Worm (Caenorhabditis elegans) whole organism, late embryonic: ENCODE results near the gene idi-1.

Experiments used
- C08G9.2 ChIP-seq: sonication (generic microtip); optimal IDR thresholded peaks from 2 replicates; lab custom pipeline; 2016; ENCODE audit warnings: mild to moderate bottlenecking, missing genetic modification characterization, moderate library complexity, missing compliant biosample characterization
- C38D4.7 ChIP-seq: fragments of 200-800 bp; sonication (Bioruptor generic); optimal IDR thresholded peaks from 2 replicates; lab custom pipeline; 2018; ENCODE audit warnings: mild to moderate bottlenecking, missing genetic modification characterization, moderate library complexity, missing compliant biosample characterization
- F13H6.1 ChIP-seq: sonication (generic microtip); optimal IDR thresholded peaks from 2 replicates; lab custom pipeline; 2016; ENCODE audit warnings: missing genetic modification characterization, missing compliant biosample characterization
- K09A11.1 ChIP-seq: sonication (generic microtip); optimal IDR thresholded peaks from 2 replicates; lab custom pipeline; 2017; ENCODE audit warnings: antibody characterized with exemption, mild to moderate bottlenecking, missing genetic modification characterization, missing compliant biosample characterization; ENCODE audit not compliant: insufficient read depth
- T23F11.4 ChIP-seq: fragments of 200-800 bp; sonication (Bioruptor generic); optimal IDR thresholded peaks from 2 replicates; lab custom pipeline; 2018; ENCODE audit warnings: mild to moderate bottlenecking, missing genetic modification characterization, missing compliant biosample characterization
- ama-1 ChIP-seq: fragments of 150-350 bp; optimal IDR thresholded peaks from 2 replicates; lab custom pipeline; 2014
- ceh-18 ChIP-seq: sonication (generic microtip); optimal IDR thresholded peaks from 2 replicates; lab custom pipeline; 2016; ENCODE audit warnings: missing genetic modification characterization, missing compliant biosample characterization
- ceh-19 ChIP-seq: fragments of 200-800 bp; sonication (Bioruptor generic); optimal IDR thresholded peaks from 2 replicates; lab custom pipeline; 2018; ENCODE audit warnings: mild to moderate bottlenecking, missing genetic modification characterization, missing compliant biosample characterization
- ceh-2 ChIP-seq: sonication (generic microtip); optimal IDR thresholded peaks from 2 replicates; lab custom pipeline; 2016; ENCODE audit warnings: missing genotype, missing genetic modification characterization, missing compliant biosample characterization
- ceh-22 ChIP-seq: sonication (generic microtip); optimal IDR thresholded peaks from 2 replicates; lab custom pipeline; 2017; ENCODE audit warnings: missing biosample characterization, missing genetic modification characterization
- ceh-24 ChIP-seq: sonication (generic microtip); optimal IDR thresholded peaks from 2 replicates; lab custom pipeline; 2016; ENCODE audit warnings: mild to moderate bottlenecking, missing genetic modification characterization, missing compliant biosample characterization
- ceh-48 ChIP-seq: sonication (generic microtip); optimal IDR thresholded peaks from 2 replicates; lab custom pipeline; 2016; ENCODE audit warnings: missing genetic modification characterization, inconsistent platforms, missing compliant biosample characterization
- ceh-6 ChIP-seq: fragments of 200-800 bp; sonication (Bioruptor generic); optimal IDR thresholded peaks from 2 replicates; lab custom pipeline; 2018; ENCODE audit warnings: mild to moderate bottlenecking, missing genetic modification characterization, missing compliant biosample characterization
- ceh-9 ChIP-seq: sonication (generic microtip); optimal IDR thresholded peaks from 2 replicates; lab custom pipeline; 2016; ENCODE audit warnings: mild to moderate bottlenecking, missing genetic modification characterization, inconsistent platforms, missing compliant biosample characterization
- che-1 ChIP-seq: sonication (generic microtip); optimal IDR thresholded peaks from 2 replicates; lab custom pipeline; 2016; ENCODE audit warnings: mild to moderate bottlenecking, missing genetic modification characterization, missing compliant biosample characterization
- elt-2 ChIP-seq: sonication (generic microtip); optimal IDR thresholded peaks from 2 replicates; lab custom pipeline; 2016; ENCODE audit warnings: missing genetic modification reagents, missing genetic modification characterization, missing compliant biosample characterization
- ets-4 ChIP-seq: sonication (generic microtip); optimal IDR thresholded peaks from 2 replicates; lab custom pipeline; 2016; ENCODE audit warnings: missing genetic modification characterization, missing compliant biosample characterization
- eyg-1 ChIP-seq: sonication (generic microtip); optimal IDR thresholded peaks from 2 replicates; lab custom pipeline; 2016; ENCODE audit warnings: missing genotype, missing genetic modification characterization, missing compliant biosample characterization
- gmeb-2 ChIP-seq: sonication (generic microtip); optimal IDR thresholded peaks from 2 replicates; lab custom pipeline; 2016; ENCODE audit warnings: missing genetic modification characterization, inconsistent platforms, missing compliant biosample characterization
- hlh-13 ChIP-seq: fragments of 200-800 bp; sonication (Bioruptor generic); optimal IDR thresholded peaks from 2 replicates; lab custom pipeline; 2018; ENCODE audit warnings: mild to moderate bottlenecking, missing genetic modification characterization, missing compliant biosample characterization
- hlh-8 ChIP-seq: sonication (generic microtip); optimal IDR thresholded peaks from 2 replicates; lab custom pipeline; 2016; ENCODE audit warnings: missing genotype, missing genetic modification characterization, missing compliant biosample characterization
- lim-6 ChIP-seq: sonication (generic microtip); optimal IDR thresholded peaks from 2 replicates; lab custom pipeline; 2016; ENCODE audit warnings: missing genetic modification characterization, missing compliant biosample characterization
- madf-2 ChIP-seq: sonication (generic microtip); optimal IDR thresholded peaks from 2 replicates; lab custom pipeline; 2017; ENCODE audit warnings: missing genetic modification characterization, missing compliant biosample characterization
- mec-3 ChIP-seq: sonication (generic microtip); optimal IDR thresholded peaks from 2 replicates; lab custom pipeline; 2016; ENCODE audit warnings: borderline replicate concordance, missing genetic modification characterization, missing compliant biosample characterization
- nfya-1 ChIP-seq: sonication (generic microtip); optimal IDR thresholded peaks from 2 replicates; lab custom pipeline; 2017; ENCODE audit warnings: missing genetic modification characterization, mild to moderate bottlenecking, missing compliant biosample characterization, antibody characterized with exemption, moderate library complexity
- npax-4 ChIP-seq: sonication (generic microtip); optimal IDR thresholded peaks from 2 replicates; lab custom pipeline; 2016; ENCODE audit warnings: missing genetic modification characterization, missing compliant biosample characterization
- pag-3 ChIP-seq: sonication (generic microtip); optimal IDR thresholded peaks from 2 replicates; lab custom pipeline; 2016; ENCODE audit warnings: missing compliant biosample characterization, missing genetic modification characterization, borderline replicate concordance
- pat-9 ChIP-seq: fragments of 200-800 bp; sonication (Bioruptor generic); optimal IDR thresholded peaks from 2 replicates; lab custom pipeline; 2018; ENCODE audit warnings: mild to moderate bottlenecking, missing genetic modification characterization, moderate library complexity, missing compliant biosample characterization
- pax-1 ChIP-seq: fragments of 150-350 bp; optimal IDR thresholded peaks from 2 replicates; lab custom pipeline; 2014; ENCODE audit warnings: missing biosample characterization, missing genetic modification characterization
- pha-4 ChIP-seq: fragments of 150-350 bp; optimal IDR thresholded peaks from 2 replicates; lab custom pipeline; 2018; ENCODE audit warnings: missing biosample characterization, missing genetic modification reagents, missing genetic modification characterization
- rnt-1 ChIP-seq: sonication (generic microtip); optimal IDR thresholded peaks from 2 replicates; lab custom pipeline; 2016; ENCODE audit warnings: missing genetic modification characterization, missing compliant biosample characterization
- sox-4 ChIP-seq: sonication (generic microtip); optimal IDR thresholded peaks from 2 replicates; lab custom pipeline; 2017; ENCODE audit warnings: mild to moderate bottlenecking, missing genetic modification characterization, inconsistent platforms, missing compliant biosample characterization
- tbx-7 ChIP-seq: sonication (generic microtip); optimal IDR thresholded peaks from 2 replicates; lab custom pipeline; 2016; ENCODE audit warnings: missing genotype, missing genetic modification characterization, missing compliant biosample characterization
- ttx-3 ChIP-seq: sonication (generic microtip); optimal IDR thresholded peaks from 2 replicates; lab custom pipeline; 2016; ENCODE audit warnings: missing genetic modification reagents, missing genetic modification characterization, missing compliant biosample characterization
- unc-3 ChIP-seq, 2 experiments: fragments of 200-800 bp in 1 of 2; sonication (Bioruptor generic) in 1 of 2; sonication (generic microtip) in 1 of 2; conservative IDR thresholded peaks in 1 of 2; optimal IDR thresholded peaks in 1 of 2; 2 replicates each; pipeline versions ENCODE4 v1.3.6 to Lab custom; 2016 to 2022; ENCODE audit warnings: missing compliant biosample characterization in 2 of 2, missing genetic modification characterization in 2 of 2, missing genetic modification reagents in 1 of 2
- unc-42 ChIP-seq: sonication (generic microtip); optimal IDR thresholded peaks from 2 replicates; lab custom pipeline; 2016; ENCODE audit warnings: missing genotype, missing genetic modification characterization, missing compliant biosample characterization
- unc-55 ChIP-seq: sonication (generic microtip); optimal IDR thresholded peaks from 2 replicates; lab custom pipeline; 2017; ENCODE audit warnings: missing biosample characterization, missing genetic modification reagents, missing genetic modification characterization
- unc-86 ChIP-seq: sonication (generic microtip); optimal IDR thresholded peaks from 2 replicates; lab custom pipeline; 2016; ENCODE audit warnings: missing genetic modification characterization, missing compliant biosample characterization
- zip-5 ChIP-seq: sonication (generic microtip); optimal IDR thresholded peaks from 2 replicates; lab custom pipeline; 2016; ENCODE audit warnings: missing genetic modification characterization, missing compliant biosample characterization

idi-1 gene

DNA sequence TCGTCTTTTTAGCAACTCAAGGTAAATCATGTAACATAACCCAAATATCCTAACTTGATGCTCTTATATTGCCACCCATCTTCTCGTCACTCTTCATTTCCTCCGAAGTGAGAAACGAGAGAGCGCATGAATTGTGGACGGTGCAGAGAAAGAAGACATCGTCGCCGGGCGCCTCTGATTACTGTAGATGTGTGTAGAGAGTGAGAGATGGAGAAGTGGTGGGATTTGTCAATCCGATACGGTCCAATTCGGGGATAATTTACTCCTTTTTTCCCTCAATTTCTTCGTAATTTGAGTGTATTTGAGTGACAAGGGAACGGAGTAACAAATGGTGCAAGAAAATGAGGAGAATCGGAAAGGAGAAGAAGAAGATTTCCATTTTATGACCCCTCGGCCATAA, 30.4 kb upstream of the idi-1 start:
- no peak for TF ChIP-seq ets-4 (tag; lab: Kevin White, UChicago)
- TF ChIP-seq elt-2 (tag; lab: Kevin White, UChicago), result no peak
- TF ChIP-seq K09A11.1 (tag; lab: Kevin White, UChicago), result no peak
- no peak for TF ChIP-seq pag-3 (tag; lab: Kevin White, UChicago)
- no peak for TF ChIP-seq hlh-13 (GFP tag; lab: Kevin White, UChicago)
- no peak for TF ChIP-seq T23F11.4 (GFP tag; lab: Kevin White, UChicago)
- no peak for TF ChIP-seq pha-4 (tag; lab: Kevin White, UChicago)
- no peak for TF ChIP-seq pat-9
- TF ChIP-seq C08G9.2, result no peak

DNA sequence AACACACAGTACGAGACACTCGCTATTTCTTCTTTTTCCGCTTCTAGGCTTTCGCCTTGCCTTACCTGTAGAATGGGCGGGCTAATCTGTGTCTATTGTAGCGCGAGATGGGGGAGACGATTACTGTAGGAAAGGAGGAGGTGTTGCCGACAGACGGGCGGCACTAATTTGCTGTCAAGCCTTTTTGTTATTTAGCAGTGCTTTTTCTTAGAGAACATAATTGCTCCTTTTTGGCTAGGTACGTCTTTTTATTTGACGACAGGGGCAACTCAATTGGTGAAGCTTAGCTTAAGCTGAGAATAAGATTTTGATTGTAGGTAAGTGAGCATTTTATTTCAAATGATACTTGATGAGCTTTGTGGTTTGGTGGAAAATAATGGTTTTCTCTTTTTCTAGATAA, 27.8 kb upstream of the idi-1 start:
- TF ChIP-seq zip-5 (tag; lab: Kevin White, UChicago) (no peak), hlh-8 (tag; lab: Kevin White, UChicago) (no peak), unc-3 (GFP tag; conservative IDR thresholded peaks at IDR 0.05; lab: Robert Waterston, UW) (no peak), unc-3 (tag; optimal IDR thresholded peaks at IDR 0.05; lab: Kevin White, UChicago) (no peak), unc-86 (tag; lab: Kevin White, UChicago) (no peak), F13H6.1 (tag; lab: Kevin White, UChicago) (no peak), rnt-1 (tag; lab: Kevin White, UChicago) (no peak), unc-42 (tag; lab: Kevin White, UChicago) (no peak), eyg-1 (no peak), sox-4 (tag; lab: Kevin White, UChicago) (no peak), ceh-9 (tag; lab: Kevin White, UChicago) (no peak), ceh-19 (no peak), T23F11.4 (GFP tag; lab: Kevin White, UChicago) (no peak), hlh-13 (GFP tag; lab: Kevin White, UChicago) (no peak)

DNA sequence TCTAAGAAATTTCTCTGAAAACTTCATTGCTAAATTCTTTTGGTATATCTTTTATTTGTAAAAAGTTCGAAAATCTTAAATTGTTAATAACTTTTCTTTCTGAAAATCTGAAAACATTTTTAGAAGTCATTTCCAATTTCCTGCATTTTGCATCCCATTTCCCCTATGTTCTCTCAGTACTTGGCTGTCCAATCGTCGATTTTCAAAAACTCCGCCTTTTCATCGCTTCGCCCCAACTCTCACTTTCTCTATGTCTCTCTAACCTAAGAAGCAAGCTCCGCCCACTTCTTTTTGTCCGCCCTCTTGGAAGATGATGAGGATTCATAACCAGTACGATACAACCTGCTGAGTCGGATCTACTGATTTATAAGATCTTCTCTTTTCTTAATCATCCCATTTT, 26.4 kb upstream of the idi-1 start:
- no peak for TF ChIP-seq ceh-48 (tag; lab: Kevin White, UChicago)
- TF ChIP-seq ceh-18 (tag; lab: Kevin White, UChicago), result no peak
- no peak for TF ChIP-seq ttx-3 (tag; lab: Kevin White, UChicago)
- no peak for TF ChIP-seq gmeb-2
- peak; percentile 90 for TF ChIP-seq nfya-1 (tag; lab: Kevin White, UChicago)

DNA sequence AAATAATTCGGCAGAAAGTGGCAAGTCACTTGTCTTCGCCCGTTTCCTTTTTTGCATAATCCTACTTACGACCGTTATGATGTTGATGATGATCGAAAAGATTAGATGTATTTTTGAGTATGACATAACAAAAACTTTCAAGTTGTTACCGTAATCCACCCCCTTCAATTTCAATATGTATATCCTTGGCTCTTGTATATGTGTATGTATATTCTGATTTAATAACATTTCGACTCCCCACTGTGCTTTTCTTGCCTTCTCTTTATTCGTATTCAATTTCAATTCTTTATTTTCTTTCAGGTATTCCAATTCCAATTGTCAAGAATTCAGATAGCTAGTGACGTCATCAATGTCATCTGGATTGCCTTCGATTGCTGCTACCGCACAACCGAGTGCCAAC, 24.5 kb upstream of the idi-1 start, which contains the start of gene pros-1:
Gene pros-1, plus strand, starts transcription at position 301 of the 400 bp plus-strand sequence.
- no peak for TF ChIP-seq nfya-1 (tag; lab: Kevin White, UChicago)
- no peak for TF ChIP-seq C38D4.7 (GFP tag; lab: Kevin White, UChicago)
- no peak for TF ChIP-seq che-1
- TF ChIP-seq ama-1 (lab: Kevin White, UChicago), result no peak
- no peak for TF ChIP-seq madf-2 (tag; lab: Kevin White, UChicago)
- TF ChIP-seq ceh-2 (tag; lab: Kevin White, UChicago), result no peak
- no peak for TF ChIP-seq ceh-6 (GFP tag; lab: Kevin White, UChicago)
- no peak for TF ChIP-seq hlh-13 (GFP tag; lab: Kevin White, UChicago)
- no peak for TF ChIP-seq ceh-22
- no peak for TF ChIP-seq K09A11.1 (tag; lab: Kevin White, UChicago)
- TF ChIP-seq pax-1 (tag; lab: Kevin White, UChicago), result no peak
- TF ChIP-seq tbx-7, result no peak
- TF ChIP-seq mec-3 (tag; lab: Kevin White, UChicago), result no peak
- TF ChIP-seq npax-4 (tag; lab: Kevin White, UChicago), result no peak
- TF ChIP-seq ceh-24 (tag; lab: Kevin White, UChicago), result no peak
- no peak for TF ChIP-seq F13H6.1 (tag; lab: Kevin White, UChicago)
- TF ChIP-seq lim-6, result no peak
- no peak for TF ChIP-seq unc-55
- TF ChIP-seq pag-3 (tag; lab: Kevin White, UChicago), result no peak
